Fruit fly (Drosophila melanogaster): ENCODE results near the gene Sec16.

Sec16 gene

DNA sequence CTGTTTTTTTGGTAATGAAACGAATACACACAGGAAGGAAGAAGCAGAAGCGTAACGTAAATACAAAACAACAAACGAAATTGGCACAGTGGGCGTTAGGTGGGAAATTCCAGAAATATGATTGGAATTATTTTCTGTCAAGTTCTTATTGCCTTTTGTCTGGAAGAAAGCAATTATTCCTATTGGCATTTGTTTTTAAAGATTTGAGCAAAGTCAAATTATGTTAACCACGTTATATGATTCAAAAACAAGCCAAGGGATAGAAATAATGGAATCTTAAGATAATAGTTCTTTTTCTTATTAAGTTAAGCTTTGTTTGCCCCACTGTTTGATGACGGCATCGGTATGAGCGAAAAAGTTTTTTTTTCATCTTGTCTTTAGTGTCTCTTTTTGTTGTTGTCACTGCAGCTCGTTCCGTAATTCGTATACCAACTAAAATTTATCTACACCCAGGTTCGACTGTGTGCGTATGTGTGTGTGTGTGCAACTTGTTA, 16.3 kb upstream of the Sec16 start (continued):
- peak; percentile 95 for TF ChIP-seq bcd (GFP tag; optimal IDR thresholded peaks at IDR 0.05)
- TF ChIP-seq slp2 (GFP tag; optimal IDR thresholded peaks at IDR 0.05), result peak; percentile 95
- TF ChIP-seq CG12659 (GFP tag; optimal IDR thresholded peaks at IDR 0.05), result peak; percentile 97
- peak; percentile 89 for TF ChIP-seq corto (GFP tag; optimal IDR thresholded peaks at IDR 0.05)
- TF ChIP-seq CG10654 (GFP tag; optimal IDR thresholded peaks at IDR 0.05), result peak; percentile 91
- peak; percentile 94 for TF ChIP-seq Side (GFP tag; optimal IDR thresholded peaks at IDR 0.05)
- TF ChIP-seq CG12299 (tag; optimal IDR thresholded peaks at IDR 0.05), result peak; percentile 92
- peak; percentile 96 for TF ChIP-seq CG30403 (GFP tag; optimal IDR thresholded peaks at IDR 0.05)
- TF ChIP-seq bab2 (GFP tag; optimal IDR thresholded peaks at IDR 0.05), result peak; percentile 90
- TF ChIP-seq unpg (GFP tag; optimal IDR thresholded peaks at IDR 0.05), result peak; percentile 96
- peak; percentile 90 for TF ChIP-seq Chrac-16 (GFP tag; optimal IDR thresholded peaks at IDR 0.05)
- TF ChIP-seq CTCF (GFP tag; optimal IDR thresholded peaks at IDR 0.05), result peak; percentile 71
- TF ChIP-seq NfI (GFP tag; optimal IDR thresholded peaks at IDR 0.05), result peak; percentile 97
- TF ChIP-seq CG34224 (GFP tag; IDR thresholded peaks at IDR 0.05; ENCODE audit: partially characterized antibody), result no peak; the same call in 2 of the 3 replicates
- peak; percentile 96 for TF ChIP-seq CG13424 (tag; optimal IDR thresholded peaks at IDR 0.05)
- peak; percentile 96 for TF ChIP-seq HmgZ (tag; optimal IDR thresholded peaks at IDR 0.05)
- peak; percentile 91 for TF ChIP-seq CG32772 (GFP tag; IDR thresholded peaks at IDR 0.05)
- peak; percentile 97 for TF ChIP-seq Abd-B (GFP tag; optimal IDR thresholded peaks at IDR 0.05)
- peak; percentile 96 for TF ChIP-seq Fer3 (tag; optimal IDR thresholded peaks at IDR 0.05)
- peak; percentile 92 for TF ChIP-seq Hr3 (GFP tag; optimal IDR thresholded peaks at IDR 0.05)
- peak; percentile 94 for TF ChIP-seq CG15011 (GFP tag; optimal IDR thresholded peaks at IDR 0.05)
- peak; percentile 95 for TF ChIP-seq CG10543 (GFP tag; optimal IDR thresholded peaks at IDR 0.05)
- peak; percentile 98 for TF ChIP-seq CG18599 (GFP tag; optimal IDR thresholded peaks at IDR 0.05)
- TF ChIP-seq CG2678 (tag; optimal IDR thresholded peaks at IDR 0.05), result peak; percentile 98
- peak; percentile 88 for TF ChIP-seq ttk (GFP tag; IDR thresholded peaks at IDR 0.05)
- TF ChIP-seq HLHmδ (GFP tag; optimal IDR thresholded peaks at IDR 0.05), result no peak
- peak; percentile 84 for TF ChIP-seq bowl (GFP tag; IDR thresholded peaks at IDR 0.05)
- TF ChIP-seq klu (GFP tag; IDR thresholded peaks at IDR 0.05), result peak; percentile 89
- TF ChIP-seq dan (GFP tag; IDR thresholded peaks at IDR 0.05), result no peak; the same call in 1 of the 2 replicates
- peak; percentile 80 for TF ChIP-seq tup (GFP tag; optimal IDR thresholded peaks at IDR 0.05)
- peak; percentile 92 for TF ChIP-seq CG2875 (GFP tag; optimal IDR thresholded peaks at IDR 0.05)
- peak; percentile 92 for TF ChIP-seq ranshi (GFP tag; IDR thresholded peaks at IDR 0.05)
- peak; percentile 87 for TF ChIP-seq Mrtf (GFP tag; IDR thresholded peaks at IDR 0.05)
- peak; percentile 72 for TF ChIP-seq CG2202 (tag; optimal IDR thresholded peaks at IDR 0.05)
- peak; percentile 72 for TF ChIP-seq ewg (GFP tag; optimal IDR thresholded peaks at IDR 0.05)
- TF ChIP-seq CG11398 (GFP tag; optimal IDR thresholded peaks at IDR 0.05), result peak; percentile 93
- TF ChIP-seq CG12769 (tag; optimal IDR thresholded peaks at IDR 0.05), result peak; percentile 91
- peak; percentile 72 for TF ChIP-seq dimm (GFP tag; IDR thresholded peaks at IDR 0.05)
- peak; percentile 91 for TF ChIP-seq CG7372 (GFP tag; IDR thresholded peaks at IDR 0.05)
- TF ChIP-seq sqz (GFP tag; optimal IDR thresholded peaks at IDR 0.05), result peak; percentile 94
- TF ChIP-seq Hey (tag; optimal IDR thresholded peaks at IDR 0.05), result peak; percentile 40
- TF ChIP-seq sna (GFP tag; IDR thresholded peaks at IDR 0.05; ENCODE audit: partially characterized antibody), result no peak
- peak; percentile 81 for TF ChIP-seq Nf-YB (GFP tag; optimal IDR thresholded peaks at IDR 0.05)
- no peak for TF ChIP-seq vnd (GFP tag; IDR thresholded peaks at IDR 0.05; ENCODE audit: partially characterized antibody)
- TF ChIP-seq CG12071 (GFP tag; optimal IDR thresholded peaks at IDR 0.05), result peak; percentile 92
- peak; percentile 19 for TF ChIP-seq BEAF-32 (GFP tag; optimal IDR thresholded peaks at IDR 0.05)
- peak; percentile 93 for TF ChIP-seq her (GFP tag; optimal IDR thresholded peaks at IDR 0.05)
- peak; percentile 94 for TF ChIP-seq tgo (GFP tag; IDR thresholded peaks at IDR 0.05)
- TF ChIP-seq CG7928 (GFP tag; optimal IDR thresholded peaks at IDR 0.05), result peak; percentile 75
- TF ChIP-seq Jarid2 (GFP tag; optimal IDR thresholded peaks at IDR 0.05), result peak; percentile 79
